Fruit fly (Drosophila melanogaster): ENCODE measurements around the gene SelT.

DNA sequence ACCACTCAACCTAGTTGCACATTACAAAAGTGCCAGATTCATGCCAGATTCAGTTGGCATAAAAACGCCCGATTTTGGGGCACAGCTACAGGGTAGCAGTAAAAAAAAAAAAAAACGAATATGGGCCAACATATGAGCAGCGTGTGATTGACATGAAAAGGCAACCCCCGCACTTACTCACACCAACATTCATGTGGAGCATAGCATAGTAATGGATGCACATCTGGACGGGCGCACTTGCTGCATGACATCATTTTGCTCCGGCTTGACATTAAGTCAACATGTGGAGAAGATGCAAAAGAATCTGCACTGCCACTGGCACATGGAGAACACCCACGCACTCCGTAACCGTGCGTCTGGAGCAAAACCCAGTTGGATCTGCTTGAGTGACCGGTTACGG, 11.9 kb downstream of the SelT start:
- TF ChIP-seq Clk (GFP tag; optimal IDR thresholded peaks at IDR 0.05) (no peak), CG5204 (GFP tag; optimal IDR thresholded peaks at IDR 0.05) (no peak), tj (GFP tag; optimal IDR thresholded peaks at IDR 0.05) (no peak), Hr96 (GFP tag; optimal IDR thresholded peaks at IDR 0.05) (no peak), ovo (GFP tag; optimal IDR thresholded peaks at IDR 0.05) (no peak), kay (GFP tag; ENCODE audit: borderline replicate concordance) (no peak), cic (GFP tag; optimal IDR thresholded peaks at IDR 0.05) (no peak), pad (GFP tag; optimal IDR thresholded peaks at IDR 0.05) (no peak)
